Worm (Caenorhabditis elegans) whole organism, late embryonic: ENCODE data around the gene Y32G9A.3.

ENCODE experiments used
- C38D4.7 ChIP-seq: fragments of 200-800 bp; sonication (Bioruptor generic); optimal IDR thresholded peaks from 2 replicates; lab custom pipeline; 2018; ENCODE audit warnings: mild to moderate bottlenecking, missing genetic modification characterization, moderate library complexity, missing compliant biosample characterization
- K02D7.2 ChIP-seq: sonication (generic microtip); optimal IDR thresholded peaks from 2 replicates; lab custom pipeline; 2017; ENCODE audit warnings: mild to moderate bottlenecking, missing genetic modification characterization, missing compliant biosample characterization
- K09A11.1 ChIP-seq: sonication (generic microtip); optimal IDR thresholded peaks from 2 replicates; lab custom pipeline; 2017; ENCODE audit warnings: antibody characterized with exemption, mild to moderate bottlenecking, missing genetic modification characterization, missing compliant biosample characterization; ENCODE audit not compliant: insufficient read depth
- T23F11.4 ChIP-seq: fragments of 200-800 bp; sonication (Bioruptor generic); optimal IDR thresholded peaks from 2 replicates; lab custom pipeline; 2018; ENCODE audit warnings: mild to moderate bottlenecking, missing genetic modification characterization, missing compliant biosample characterization
- Y22D7AL.16 ChIP-seq: sonication (generic microtip); optimal IDR thresholded peaks from 2 replicates; lab custom pipeline; 2016; ENCODE audit warnings: missing genetic modification characterization, missing compliant biosample characterization
- ahr-1 ChIP-seq: sonication (generic microtip); optimal IDR thresholded peaks from 2 replicates; lab custom pipeline; 2016; ENCODE audit warnings: missing genetic modification characterization, missing compliant biosample characterization
- ama-1 ChIP-seq: fragments of 150-350 bp; optimal IDR thresholded peaks from 2 replicates; lab custom pipeline; 2014
- ceh-18 ChIP-seq: sonication (generic microtip); optimal IDR thresholded peaks from 2 replicates; lab custom pipeline; 2016; ENCODE audit warnings: missing genetic modification characterization, missing compliant biosample characterization
- ceh-22 ChIP-seq: sonication (generic microtip); optimal IDR thresholded peaks from 2 replicates; lab custom pipeline; 2017; ENCODE audit warnings: missing biosample characterization, missing genetic modification characterization
- ceh-24 ChIP-seq: sonication (generic microtip); optimal IDR thresholded peaks from 2 replicates; lab custom pipeline; 2016; ENCODE audit warnings: mild to moderate bottlenecking, missing genetic modification characterization, missing compliant biosample characterization
- ceh-30 ChIP-seq: fragments of 150-350 bp; optimal IDR thresholded peaks from 2 replicates; lab custom pipeline; 2014; ENCODE audit warnings: missing biosample characterization, missing genetic modification characterization
- ceh-31 ChIP-seq: sonication (generic microtip); optimal IDR thresholded peaks from 2 replicates; lab custom pipeline; 2016; ENCODE audit warnings: missing genetic modification characterization, missing compliant biosample characterization
- ceh-34 ChIP-seq: sonication (generic microtip); optimal IDR thresholded peaks from 2 replicates; lab custom pipeline; 2016; ENCODE audit warnings: mild to moderate bottlenecking, missing genetic modification characterization, missing compliant biosample characterization
- ceh-6 ChIP-seq: fragments of 200-800 bp; sonication (Bioruptor generic); optimal IDR thresholded peaks from 2 replicates; lab custom pipeline; 2018; ENCODE audit warnings: mild to moderate bottlenecking, missing genetic modification characterization, missing compliant biosample characterization
- che-1 ChIP-seq: sonication (generic microtip); optimal IDR thresholded peaks from 2 replicates; lab custom pipeline; 2016; ENCODE audit warnings: mild to moderate bottlenecking, missing genetic modification characterization, missing compliant biosample characterization
- elt-4 ChIP-seq: sonication (generic microtip); optimal IDR thresholded peaks from 2 replicates; lab custom pipeline; 2016; ENCODE audit warnings: missing genetic modification characterization, missing compliant biosample characterization
- ets-4 ChIP-seq: sonication (generic microtip); optimal IDR thresholded peaks from 2 replicates; lab custom pipeline; 2016; ENCODE audit warnings: missing genetic modification characterization, missing compliant biosample characterization
- eyg-1 ChIP-seq: sonication (generic microtip); optimal IDR thresholded peaks from 2 replicates; lab custom pipeline; 2016; ENCODE audit warnings: missing genotype, missing genetic modification characterization, missing compliant biosample characterization
- hlh-13 ChIP-seq: fragments of 200-800 bp; sonication (Bioruptor generic); optimal IDR thresholded peaks from 2 replicates; lab custom pipeline; 2018; ENCODE audit warnings: mild to moderate bottlenecking, missing genetic modification characterization, missing compliant biosample characterization
- hlh-15 ChIP-seq: sonication (generic microtip); optimal IDR thresholded peaks from 2 replicates; lab custom pipeline; 2016; ENCODE audit warnings: missing genetic modification characterization, missing compliant biosample characterization
- hlh-30 ChIP-seq: sonication (generic microtip); optimal IDR thresholded peaks from 2 replicates; lab custom pipeline; 2017; ENCODE audit warnings: antibody characterized with exemption, missing genetic modification characterization, missing compliant biosample characterization; ENCODE audit not compliant: insufficient read depth
- hlh-6 ChIP-seq: sonication (generic microtip); optimal IDR thresholded peaks from 2 replicates; lab custom pipeline; 2016; ENCODE audit warnings: missing genotype, missing genetic modification characterization, missing compliant biosample characterization
- lim-6 ChIP-seq: sonication (generic microtip); optimal IDR thresholded peaks from 2 replicates; lab custom pipeline; 2016; ENCODE audit warnings: missing genetic modification characterization, missing compliant biosample characterization
- lin-11 ChIP-seq: fragments of 200-800 bp; sonication (Bioruptor generic); optimal IDR thresholded peaks from 2 replicates; lab custom pipeline; 2018; ENCODE audit warnings: mild to moderate bottlenecking, missing genetic modification characterization, missing compliant biosample characterization
- madf-2 ChIP-seq: sonication (generic microtip); optimal IDR thresholded peaks from 2 replicates; lab custom pipeline; 2017; ENCODE audit warnings: missing genetic modification characterization, missing compliant biosample characterization
- mec-3 ChIP-seq: sonication (generic microtip); optimal IDR thresholded peaks from 2 replicates; lab custom pipeline; 2016; ENCODE audit warnings: borderline replicate concordance, missing genetic modification characterization, missing compliant biosample characterization
- nfya-1 ChIP-seq: sonication (generic microtip); optimal IDR thresholded peaks from 2 replicates; lab custom pipeline; 2017; ENCODE audit warnings: missing genetic modification characterization, mild to moderate bottlenecking, missing compliant biosample characterization, antibody characterized with exemption, moderate library complexity
- nhr-11 ChIP-seq: fragments of 150-350 bp; optimal IDR thresholded peaks from 2 replicates; lab custom pipeline; 2014; ENCODE audit warnings: missing biosample characterization, missing genetic modification characterization
- nhr-232 ChIP-seq: sonication (generic microtip); optimal IDR thresholded peaks from 2 replicates; lab custom pipeline; 2016; ENCODE audit warnings: missing genetic modification characterization, missing compliant biosample characterization
- npax-4 ChIP-seq: sonication (generic microtip); optimal IDR thresholded peaks from 2 replicates; lab custom pipeline; 2016; ENCODE audit warnings: missing genetic modification characterization, missing compliant biosample characterization
- odd-2 ChIP-seq: sonication (generic microtip); optimal IDR thresholded peaks from 2 replicates; lab custom pipeline; 2017; ENCODE audit warnings: antibody characterized with exemption, mild to moderate bottlenecking, missing genetic modification characterization, missing compliant biosample characterization
- pat-9 ChIP-seq: fragments of 200-800 bp; sonication (Bioruptor generic); optimal IDR thresholded peaks from 2 replicates; lab custom pipeline; 2018; ENCODE audit warnings: mild to moderate bottlenecking, missing genetic modification characterization, moderate library complexity, missing compliant biosample characterization
- pax-1 ChIP-seq: fragments of 150-350 bp; optimal IDR thresholded peaks from 2 replicates; lab custom pipeline; 2014; ENCODE audit warnings: missing biosample characterization, missing genetic modification characterization
- pha-2 ChIP-seq: sonication (generic microtip); optimal IDR thresholded peaks from 2 replicates; lab custom pipeline; 2017; ENCODE audit warnings: mild to moderate bottlenecking, missing genetic modification characterization, missing compliant biosample characterization
- pha-4 ChIP-seq: fragments of 150-350 bp; optimal IDR thresholded peaks from 2 replicates; lab custom pipeline; 2018; ENCODE audit warnings: missing biosample characterization, missing genetic modification reagents, missing genetic modification characterization
- pqm-1 ChIP-seq: sonication (generic microtip); optimal IDR thresholded peaks from 2 replicates; lab custom pipeline; 2016; ENCODE audit warnings: missing genetic modification characterization, missing compliant biosample characterization
- pros-1 ChIP-seq: fragments of 150-350 bp; optimal IDR thresholded peaks from 2 replicates; lab custom pipeline; 2014; ENCODE audit warnings: missing biosample characterization, missing genetic modification reagents, missing genetic modification characterization
- ref-2 ChIP-seq: sonication (generic microtip); optimal IDR thresholded peaks from 2 replicates; lab custom pipeline; 2016; ENCODE audit warnings: missing genetic modification characterization, missing compliant biosample characterization
- rnt-1 ChIP-seq: sonication (generic microtip); optimal IDR thresholded peaks from 2 replicates; lab custom pipeline; 2016; ENCODE audit warnings: missing genetic modification characterization, missing compliant biosample characterization
- sox-2 ChIP-seq: fragments of 200-800 bp; sonication (Bioruptor generic); IDR thresholded peaks from 2 replicates; pipeline ENCODE4 v1.3.6; 2022; ENCODE audit warnings: missing genetic modification reagents, missing genetic modification characterization, missing compliant biosample characterization
- sox-4 ChIP-seq: sonication (generic microtip); optimal IDR thresholded peaks from 2 replicates; lab custom pipeline; 2017; ENCODE audit warnings: mild to moderate bottlenecking, missing genetic modification characterization, inconsistent platforms, missing compliant biosample characterization
- syd-9 ChIP-seq: sonication (generic microtip); optimal IDR thresholded peaks from 2 replicates; lab custom pipeline; 2016; ENCODE audit warnings: mild to moderate bottlenecking, missing genetic modification characterization, moderate library complexity, missing compliant biosample characterization
- tbx-2 ChIP-seq: sonication (generic microtip); optimal IDR thresholded peaks from 2 replicates; lab custom pipeline; 2016; ENCODE audit warnings: missing genetic modification characterization, missing compliant biosample characterization
- ttx-3 ChIP-seq: sonication (generic microtip); optimal IDR thresholded peaks from 2 replicates; lab custom pipeline; 2016; ENCODE audit warnings: missing genetic modification reagents, missing genetic modification characterization, missing compliant biosample characterization
- unc-42 ChIP-seq: sonication (generic microtip); optimal IDR thresholded peaks from 2 replicates; lab custom pipeline; 2016; ENCODE audit warnings: missing genotype, missing genetic modification characterization, missing compliant biosample characterization
- zip-5 ChIP-seq: sonication (generic microtip); optimal IDR thresholded peaks from 2 replicates; lab custom pipeline; 2016; ENCODE audit warnings: missing genetic modification characterization, missing compliant biosample characterization
- ztf-16 ChIP-seq: sonication (generic microtip); optimal IDR thresholded peaks from 2 replicates; lab custom pipeline; 2017; ENCODE audit warnings: missing genetic modification characterization, missing compliant biosample characterization

Gene Y32G9A.3

DNA sequence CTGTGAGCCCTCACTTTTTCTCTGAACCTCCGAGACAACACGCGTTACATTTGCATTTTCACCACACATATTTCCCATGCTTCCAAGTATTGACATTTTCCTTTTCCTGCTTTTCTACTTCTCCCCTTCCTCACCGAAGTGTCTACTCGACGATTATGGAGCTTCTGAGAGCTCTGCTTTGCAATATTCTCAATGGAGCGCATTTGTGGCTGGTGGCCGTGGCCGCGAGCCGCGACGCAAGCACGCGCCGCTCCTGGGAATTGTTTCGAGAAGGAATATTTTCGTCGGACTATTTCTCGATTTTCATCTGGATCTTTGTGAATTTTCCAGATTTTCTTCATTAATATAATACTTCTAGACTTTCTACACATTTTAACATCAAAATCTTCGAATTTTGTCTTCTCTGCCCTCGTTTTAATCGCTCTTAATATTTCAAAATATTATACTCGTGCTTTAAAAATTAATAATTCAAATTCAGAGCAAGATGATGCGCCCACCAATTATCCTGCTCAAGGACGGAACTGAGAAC is 39.4 kb upstream of the Y32G9A.3 start, which contains the start of the genes T10B5.4 and cct-7 (continued):
- TF ChIP-seq ceh-30 (tag; lab: Kevin White, UChicago) (peak; percentile 10), che-1 (tag; lab: Kevin White, UChicago) (no peak), ahr-1 (tag; lab: Kevin White, UChicago) (peak; percentile 33), odd-2 (tag; lab: Kevin White, UChicago) (no peak), elt-4 (tag; lab: Kevin White, UChicago) (no peak), ztf-16 (tag; lab: Kevin White, UChicago) (no peak), zip-5 (tag; lab: Kevin White, UChicago) (peak; percentile 20), ceh-31 (tag; lab: Kevin White, UChicago) (peak; percentile 98), hlh-30 (tag; lab: Kevin White, UChicago) (peak; percentile 81), npax-4 (tag; lab: Kevin White, UChicago) (no peak), nhr-11 (tag; lab: Kevin White, UChicago) (no peak), unc-42 (tag; lab: Kevin White, UChicago) (peak; percentile 88), sox-4 (tag; lab: Kevin White, UChicago) (no peak), pax-1 (tag; lab: Kevin White, UChicago) (peak; percentile 57), ceh-34 (tag; lab: Kevin White, UChicago) (peak; percentile 85), syd-9 (tag; lab: Kevin White, UChicago) (peak; percentile 67), hlh-13 (GFP tag; lab: Kevin White, UChicago) (no peak), lim-6 (peak; percentile 80), ets-4 (tag; lab: Kevin White, UChicago) (peak; percentile 92), pha-4 (tag; lab: Kevin White, UChicago) (no peak), ama-1 (lab: Kevin White, UChicago) (no peak)

ce11 chrV:1874827-1875226 is 36.4 kb upstream of the Y32G9A.3 start:
- TF ChIP-seq K09A11.1 (tag; lab: Kevin White, UChicago) (no peak), nhr-232 (tag; lab: Kevin White, UChicago) (no peak), ceh-6 (GFP tag; lab: Kevin White, UChicago) (no peak)
- TF ChIP-seq, all 69 proteins: peak for 0

DNA sequence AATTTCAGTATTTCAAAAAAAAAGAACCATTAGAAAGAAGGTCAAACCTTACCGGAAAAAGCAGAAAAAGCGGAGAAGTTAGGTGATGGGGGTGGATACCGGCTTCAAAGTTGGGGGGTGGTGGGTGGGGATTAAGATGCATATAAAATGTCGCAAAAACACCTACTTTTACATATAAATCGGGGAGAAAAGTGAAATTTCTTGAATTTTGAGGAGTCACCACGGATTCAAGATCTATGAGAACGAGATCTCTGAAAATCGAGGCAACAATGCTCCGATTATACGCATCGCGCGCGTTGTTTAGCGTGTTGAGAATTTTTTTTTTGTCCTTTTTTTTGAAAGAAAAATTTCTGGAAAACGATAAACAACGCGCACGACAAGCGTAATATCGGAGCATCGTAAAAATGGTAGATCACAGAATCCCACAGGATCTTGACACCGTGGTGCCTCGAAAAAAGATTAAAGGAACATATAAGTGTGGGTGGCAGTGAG is 35.7 kb upstream of the Y32G9A.3 start:
- TF ChIP-seq elt-4 (tag; lab: Kevin White, UChicago): no peak
- TF ChIP-seq ceh-24: no peak
- no peak for TF ChIP-seq ceh-18
- TF ChIP-seq ceh-31 (tag; lab: Kevin White, UChicago): peak; percentile 64
- TF ChIP-seq T23F11.4: no peak
- TF ChIP-seq ttx-3 (tag; lab: Kevin White, UChicago): no peak
- no peak for TF ChIP-seq rnt-1 (tag; lab: Kevin White, UChicago)
- no peak for TF ChIP-seq eyg-1 (tag; lab: Kevin White, UChicago)
- no peak for TF ChIP-seq hlh-15 (tag; lab: Kevin White, UChicago)
- no peak for TF ChIP-seq pha-4 (tag; lab: Kevin White, UChicago)
- peak; percentile 4 for TF ChIP-seq lim-6
- no peak for TF ChIP-seq sox-2
- no peak for TF ChIP-seq nhr-11 (tag; lab: Kevin White, UChicago)
- peak; percentile 48 for TF ChIP-seq C38D4.7 (GFP tag; lab: Kevin White, UChicago)
- TF ChIP-seq hlh-6 (tag; lab: Kevin White, UChicago): no peak
- peak; percentile 77 for TF ChIP-seq ama-1 (lab: Kevin White, UChicago)
- peak; percentile 1 for TF ChIP-seq madf-2
- TF ChIP-seq sox-4 (tag; lab: Kevin White, UChicago): peak; percentile 15
- TF ChIP-seq pat-9 (tag; lab: Kevin White, UChicago): peak; percentile 30
- peak; percentile 31 for TF ChIP-seq ets-4 (tag; lab: Kevin White, UChicago)
- TF ChIP-seq K02D7.2: peak; percentile 24
- peak; percentile 24 for TF ChIP-seq pha-2 (tag; lab: Kevin White, UChicago)
- TF ChIP-seq pros-1: no peak
- no peak for TF ChIP-seq K09A11.1 (tag; lab: Kevin White, UChicago)
- TF ChIP-seq ceh-22 (tag; lab: Kevin White, UChicago): no peak
- TF ChIP-seq nfya-1 (tag; lab: Kevin White, UChicago): no peak
- TF ChIP-seq lin-11 (tag; lab: Kevin White, UChicago): no peak
- TF ChIP-seq pqm-1: no peak
- no peak for TF ChIP-seq mec-3 (tag; lab: Kevin White, UChicago)
- no peak for TF ChIP-seq Y22D7AL.16 (tag; lab: Kevin White, UChicago)
- no peak for TF ChIP-seq nhr-232 (tag; lab: Kevin White, UChicago)
- no peak for TF ChIP-seq syd-9 (tag; lab: Kevin White, UChicago)
- peak; percentile 46 for TF ChIP-seq ref-2 (tag; lab: Kevin White, UChicago)
- TF ChIP-seq tbx-2: peak; percentile 57
